Worm (Caenorhabditis elegans) whole organism, mixed stage, embryonic: ENCODE data around the gene clec-28.

Experiments used
- M03D4.4 ChIP-seq: sonication (generic microtip); optimal IDR thresholded peaks from 2 replicates; lab custom pipeline; 2017; ENCODE audit warnings: mild to moderate bottlenecking, missing genetic modification characterization, missing compliant biosample characterization
- bed-3 ChIP-seq: fragments of 200-800 bp; sonication (Bioruptor generic); optimal IDR thresholded peaks from 3 replicates; lab custom pipeline; 2018; ENCODE audit warnings: mild to moderate bottlenecking, missing genetic modification characterization, moderate library complexity, missing compliant biosample characterization
- blmp-1 ChIP-seq: fragments of 150-350 bp; optimal IDR thresholded peaks from 2 replicates; lab custom pipeline; 2014; ENCODE audit warnings: missing biosample characterization, missing genetic modification characterization
- ceh-39 ChIP-seq: fragments of 150-350 bp; optimal IDR thresholded peaks from 2 replicates; lab custom pipeline; 2014; ENCODE audit warnings: missing biosample characterization, missing genetic modification characterization
- ceh-43 ChIP-seq: fragments of 200-800 bp; sonication (Bioruptor generic); optimal IDR thresholded peaks from 2 replicates; lab custom pipeline; 2018; ENCODE audit warnings: mild to moderate bottlenecking, missing genetic modification characterization, moderate library complexity, missing compliant biosample characterization
- ceh-83 ChIP-seq: fragments of 200-800 bp; sonication (Bioruptor generic); optimal IDR thresholded peaks from 2 replicates; lab custom pipeline; 2018; ENCODE audit warnings: mild to moderate bottlenecking, missing genetic modification characterization, missing compliant biosample characterization
- ces-1 ChIP-seq: fragments of 150-350 bp; optimal IDR thresholded peaks from 2 replicates; lab custom pipeline; 2014; ENCODE audit warnings: missing biosample characterization, missing genetic modification reagents, missing genetic modification characterization
- cnd-1 ChIP-seq: fragments of 200-800 bp; sonication (Bioruptor generic); optimal IDR thresholded peaks from 2 replicates; lab custom pipeline; 2018; ENCODE audit warnings: mild to moderate bottlenecking, missing genetic modification characterization, missing compliant biosample characterization
- drap-1 ChIP-seq: fragments of 200-800 bp; sonication (Bioruptor generic); optimal IDR thresholded peaks from 3 replicates; lab custom pipeline; 2018; ENCODE audit warnings: mild to moderate bottlenecking, missing genetic modification characterization, missing compliant biosample characterization
- elt-1 ChIP-seq: sonication (generic microtip); optimal IDR thresholded peaks from 2 replicates; lab custom pipeline; 2017; ENCODE audit warnings: missing genetic modification characterization, mild to moderate bottlenecking, missing compliant biosample characterization, antibody characterized with exemption, moderate library complexity, borderline replicate concordance; ENCODE audit not compliant: insufficient read depth
- elt-3 ChIP-seq: fragments of 150-350 bp; optimal IDR thresholded peaks from 2 replicates; lab custom pipeline; 2014; ENCODE audit warnings: missing biosample characterization, missing genetic modification characterization
- flh-1 ChIP-seq: fragments of 200-800 bp; sonication (Bioruptor generic); optimal IDR thresholded peaks from 2 replicates; lab custom pipeline; 2018; ENCODE audit warnings: mild to moderate bottlenecking, missing genetic modification characterization, moderate library complexity, missing compliant biosample characterization
- ham-2 ChIP-seq: fragments of 200-800 bp; sonication (Bioruptor generic); optimal IDR thresholded peaks from 2 replicates; lab custom pipeline; 2018; ENCODE audit warnings: mild to moderate bottlenecking, missing genetic modification characterization, missing compliant biosample characterization
- hlh-1 ChIP-seq: fragments of 150-350 bp; optimal IDR thresholded peaks from 2 replicates; lab custom pipeline; 2014; ENCODE audit warnings: missing biosample characterization, missing genetic modification reagents, missing genetic modification characterization
- lin-13 ChIP-seq: fragments of 150-350 bp; optimal IDR thresholded peaks from 2 replicates; lab custom pipeline; 2014; ENCODE audit warnings: missing biosample characterization, missing genetic modification characterization
- lin-32 ChIP-seq: fragments of 200-800 bp; sonication (Bioruptor generic); optimal IDR thresholded peaks from 2 replicates; lab custom pipeline; 2018; ENCODE audit warnings: mild to moderate bottlenecking, missing genetic modification characterization, missing compliant biosample characterization
- lsy-2 ChIP-seq: fragments of 150-350 bp; optimal IDR thresholded peaks from 2 replicates; lab custom pipeline; 2014; ENCODE audit warnings: missing biosample characterization, missing genetic modification characterization
- mab-5 ChIP-seq: fragments of 150-350 bp; optimal IDR thresholded peaks from 2 replicates; lab custom pipeline; 2014; ENCODE audit warnings: missing biosample characterization, missing genetic modification characterization
- mls-2 ChIP-seq: sonication (generic microtip); optimal IDR thresholded peaks from 2 replicates; lab custom pipeline; 2016; ENCODE audit warnings: mild to moderate bottlenecking, missing genetic modification characterization, moderate library complexity, missing compliant biosample characterization
- nhr-12 ChIP-seq: fragments of 150-350 bp; optimal IDR thresholded peaks from 2 replicates; lab custom pipeline; 2014; ENCODE audit warnings: missing biosample characterization, missing genetic modification characterization
- nhr-237 ChIP-seq: fragments of 150-350 bp; optimal IDR thresholded peaks from 2 replicates; lab custom pipeline; 2014; ENCODE audit warnings: missing biosample characterization, missing genetic modification characterization
- nhr-28 ChIP-seq: fragments of 150-350 bp; optimal IDR thresholded peaks from 2 replicates; lab custom pipeline; 2014; ENCODE audit warnings: missing biosample characterization, missing genetic modification characterization
- nhr-76 ChIP-seq: sonication (generic microtip); optimal IDR thresholded peaks from 2 replicates; lab custom pipeline; 2017; ENCODE audit warnings: missing biosample characterization, missing genetic modification characterization
- pha-4 ChIP-seq: fragments of 150-350 bp; optimal IDR thresholded peaks from 2 replicates; lab custom pipeline; 2018; ENCODE audit warnings: missing biosample characterization, missing genetic modification reagents, missing genetic modification characterization
- sem-2 ChIP-seq: fragments of 200-800 bp; sonication (Bioruptor generic); optimal IDR thresholded peaks from 2 replicates; lab custom pipeline; 2018; ENCODE audit warnings: mild to moderate bottlenecking, missing genetic modification characterization, missing compliant biosample characterization
- snpc-4 ChIP-seq: fragments of 150-350 bp; optimal IDR thresholded peaks from 2 replicates; lab custom pipeline; 2014; ENCODE audit warnings: missing biosample characterization, missing genetic modification characterization
- sptf-1 ChIP-seq: sonication (generic microtip); optimal IDR thresholded peaks from 2 replicates; lab custom pipeline; 2017; ENCODE audit warnings: mild to moderate bottlenecking, missing genetic modification characterization, moderate library complexity, missing compliant biosample characterization
- tbx-8 ChIP-seq: fragments of 200-800 bp; sonication (Bioruptor generic); optimal IDR thresholded peaks from 2 replicates; lab custom pipeline; 2018; ENCODE audit warnings: mild to moderate bottlenecking, missing genetic modification characterization, moderate library complexity, missing compliant biosample characterization
- unc-120 ChIP-seq: sonication (generic microtip); optimal IDR thresholded peaks from 2 replicates; lab custom pipeline; 2017; ENCODE audit warnings: missing genetic modification characterization, missing compliant biosample characterization; ENCODE audit not compliant: poor library complexity, severe bottlenecking
- unc-39 ChIP-seq: fragments of 150-350 bp; optimal IDR thresholded peaks from 2 replicates; lab custom pipeline; 2014; ENCODE audit warnings: missing biosample characterization, missing genetic modification characterization
- unc-62 ChIP-seq: fragments of 150-350 bp; optimal IDR thresholded peaks from 2 replicates; lab custom pipeline; 2014; ENCODE audit warnings: missing biosample characterization, missing genetic modification reagents, missing genetic modification characterization
- zip-8 ChIP-seq: fragments of 150-350 bp; optimal IDR thresholded peaks from 2 replicates; lab custom pipeline; 2014; ENCODE audit warnings: missing biosample characterization, missing genetic modification characterization
- ztf-11 ChIP-seq: fragments of 150-350 bp; optimal IDR thresholded peaks from 2 replicates; lab custom pipeline; 2014; ENCODE audit warnings: missing biosample characterization, missing genetic modification characterization

Gene clec-28

ce11 chrV:16853956-16854683 is 11.4 kb upstream of the clec-28 start, which contains the start of the genes clec-35 and clec-27:
Gene clec-35, minus strand, starts transcription at chrV:16854056.
Gene clec-27, plus strand, starts transcription at chrV:16854633.
- no peak for TF ChIP-seq unc-120 (tag; lab: Kevin White, UChicago)
- TF ChIP-seq snpc-4 (tag; lab: Kevin White, UChicago): no peak
- TF ChIP-seq blmp-1 (tag; lab: Kevin White, UChicago): no peak
- TF ChIP-seq M03D4.4 (tag; lab: Kevin White, UChicago): no peak
- TF ChIP-seq sptf-1 (tag; lab: Kevin White, UChicago): no peak
- TF ChIP-seq cnd-1 (tag; lab: Kevin White, UChicago): no peak
- TF ChIP-seq ces-1 (GFP tag; lab: Kevin White, UChicago): no peak
- no peak for TF ChIP-seq unc-39 (tag; lab: Kevin White, UChicago)
- no peak for TF ChIP-seq ceh-43 (GFP tag; lab: Kevin White, UChicago)
- no peak for TF ChIP-seq mab-5 (tag; lab: Kevin White, UChicago)
- TF ChIP-seq sem-2: no peak
- no peak for TF ChIP-seq zip-8 (tag; lab: Kevin White, UChicago)
- no peak for TF ChIP-seq hlh-1 (tag; lab: Kevin White, UChicago)
- no peak for TF ChIP-seq ztf-11 (tag; lab: Kevin White, UChicago)
- no peak for TF ChIP-seq nhr-76 (tag; lab: Kevin White, UChicago)
- no peak for TF ChIP-seq lin-13
- TF ChIP-seq lin-32 (GFP tag; lab: Kevin White, UChicago): no peak
- TF ChIP-seq mls-2: no peak
- no peak for TF ChIP-seq elt-3 (tag; lab: Kevin White, UChicago)
- no peak for TF ChIP-seq elt-1 (tag; lab: Kevin White, UChicago)

ce11 chrV:16857977-16858479 is 7.5 kb upstream of the clec-28 start, which contains the start of the genes clec-31 and clec-22:
Gene clec-31, minus strand, starts transcription at chrV:16858077.
Gene clec-22, plus strand, starts transcription at chrV:16858429.
- no peak for TF ChIP-seq pha-4 (tag; lab: Kevin White, UChicago)
- TF ChIP-seq unc-62 (GFP tag; lab: Kevin White, UChicago): no peak
- no peak for TF ChIP-seq ham-2 (GFP tag; lab: Kevin White, UChicago)
- TF ChIP-seq ces-1 (GFP tag; lab: Kevin White, UChicago): no peak
- no peak for TF ChIP-seq bed-3
- TF ChIP-seq drap-1 (GFP tag; lab: Kevin White, UChicago): no peak
- TF ChIP-seq lsy-2 (tag; lab: Kevin White, UChicago): no peak
- no peak for TF ChIP-seq flh-1
- TF ChIP-seq elt-3 (tag; lab: Kevin White, UChicago): no peak
- no peak for TF ChIP-seq nhr-28 (tag; lab: Kevin White, UChicago)
- no peak for TF ChIP-seq hlh-1 (tag; lab: Kevin White, UChicago)
- no peak for TF ChIP-seq ceh-43 (GFP tag; lab: Kevin White, UChicago)
- TF ChIP-seq sem-2: no peak
- no peak for TF ChIP-seq ceh-39
- no peak for TF ChIP-seq ceh-83 (GFP tag; lab: Kevin White, UChicago)
- TF ChIP-seq sptf-1 (tag; lab: Kevin White, UChicago): no peak
- TF ChIP-seq nhr-12 (tag; lab: Kevin White, UChicago): no peak
- no peak for TF ChIP-seq unc-120 (tag; lab: Kevin White, UChicago)
- TF ChIP-seq unc-39 (tag; lab: Kevin White, UChicago): no peak

DNA sequence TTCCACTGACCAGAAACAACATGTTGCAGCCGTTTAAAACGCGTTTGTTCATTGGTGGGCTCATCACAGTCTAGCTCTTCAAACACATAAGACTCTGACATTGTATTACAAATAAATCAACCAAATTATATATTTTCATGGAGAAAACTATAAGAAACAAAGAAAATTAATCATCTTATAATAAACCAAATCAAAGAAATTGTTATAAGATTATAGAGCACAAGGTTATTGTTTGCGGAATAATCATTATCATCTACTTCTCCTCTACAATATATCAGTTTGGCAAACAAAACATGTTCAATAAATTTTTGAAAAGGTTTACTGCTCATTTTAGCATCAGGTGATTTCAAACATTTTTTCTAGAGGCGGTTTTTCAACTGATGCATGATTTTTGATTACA is 3.8 kb upstream of the clec-28 start, which contains the start of the genes clec-32 and clec-24:
clec-32 (minus strand) TSS at position 101 of the 400 bp plus-strand sequence.
clec-24 (plus strand) TSS at position 294 of the 400 bp plus-strand sequence.
- TF ChIP-seq nhr-28 (tag; lab: Kevin White, UChicago) (no peak), lsy-2 (tag; lab: Kevin White, UChicago) (no peak), mab-5 (tag; lab: Kevin White, UChicago) (no peak), hlh-1 (tag; lab: Kevin White, UChicago) (no peak), bed-3 (no peak), flh-1 (no peak), nhr-237 (tag; lab: Kevin White, UChicago) (no peak), nhr-76 (tag; lab: Kevin White, UChicago) (no peak), tbx-8 (GFP tag; lab: Kevin White, UChicago) (no peak), lin-32 (GFP tag; lab: Kevin White, UChicago) (no peak), sptf-1 (tag; lab: Kevin White, UChicago) (no peak), pha-4 (tag; lab: Kevin White, UChicago) (no peak)
